Fruit fly (Drosophila melanogaster) whole organism, embryonic: ENCODE data around the gene CG31793.

Experiments
- Ada2b ChIP-seq: fragments of 200-800 bp; sonication (Bioruptor generic); IDR thresholded peaks from 2 replicates; pipeline ENCODE4 v1.3.6; 2022; ENCODE audit warnings: missing biosample characterization, missing genetic modification characterization
- Asciz ChIP-seq: fragments of 200-800 bp; sonication (Bioruptor generic); optimal IDR thresholded peaks from 2 replicates; lab custom pipeline; 2017; ENCODE audit warnings: missing biosample characterization, mild to moderate bottlenecking, missing genetic modification characterization, missing genetic modification reagents
- Bteb2 ChIP-seq: fragments of 200-800 bp; sonication (Bioruptor generic); optimal IDR thresholded peaks from 2 replicates; lab custom pipeline; 2016; ENCODE audit warnings: missing biosample characterization, missing genetic modification characterization
- CG11085 ChIP-seq: fragments of 200-800 bp; sonication (Bioruptor generic); IDR thresholded peaks from 2 replicates; pipeline ENCODE4 v1.3.6; 2022; ENCODE audit warnings: missing biosample characterization, missing genetic modification characterization
- CG11247 ChIP-seq: fragments of 200-800 bp; sonication (Bioruptor generic); IDR thresholded peaks from 2 replicates; pipeline ENCODE4 v1.3.6; 2022; ENCODE audit warnings: missing biosample characterization, missing genetic modification characterization
- CG11398 ChIP-seq: fragments of 200-800 bp; sonication (Bioruptor generic); optimal IDR thresholded peaks from 2 replicates; lab custom pipeline; 2016; ENCODE audit warnings: missing biosample characterization, missing genetic modification characterization
- CG12155 ChIP-seq: fragments of 200-800 bp; sonication (Bioruptor generic); optimal IDR thresholded peaks from 3 replicates; lab custom pipeline; 2016; ENCODE audit warnings: missing biosample characterization, missing genetic modification characterization
- CG12659 ChIP-seq: fragments of 200-800 bp; sonication (Bioruptor generic); optimal IDR thresholded peaks from 3 replicates; lab custom pipeline; 2017; ENCODE audit warnings: mild to moderate bottlenecking, missing biosample characterization, missing genetic modification reagents, missing genetic modification characterization
- CG13424 ChIP-seq: fragments of 200-800 bp; sonication (Bioruptor generic); optimal IDR thresholded peaks from 2 replicates; lab custom pipeline; 2019; ENCODE audit warnings: missing biosample characterization, mild to moderate bottlenecking, missing genetic modification characterization, moderate library complexity
- CG16863 ChIP-seq: fragments of 200-800 bp; sonication (Bioruptor generic); optimal IDR thresholded peaks from 3 replicates; lab custom pipeline; 2016; ENCODE audit warnings: missing biosample characterization, missing genetic modification characterization
- CG18011 ChIP-seq: fragments of 200-800 bp; sonication (Bioruptor generic); optimal IDR thresholded peaks from 2 replicates; lab custom pipeline; 2017; ENCODE audit warnings: missing biosample characterization, missing genetic modification characterization, mild to moderate bottlenecking, moderate library complexity, missing genotype
- CG18619 ChIP-seq: fragments of 200-800 bp; sonication (Bioruptor generic); optimal IDR thresholded peaks from 3 replicates; lab custom pipeline; 2017; ENCODE audit warnings: missing biosample characterization, mild to moderate bottlenecking, missing genetic modification characterization
- CG31441 ChIP-seq: fragments of 200-800 bp; sonication (Bioruptor generic); IDR thresholded peaks from 2 replicates; pipeline ENCODE4 v1.3.6; 2022; ENCODE audit warnings: missing biosample characterization, missing genetic modification characterization
- CG32767 ChIP-seq: fragments of 200-800 bp; sonication (Bioruptor generic); IDR thresholded peaks from 2 replicates; pipeline ENCODE4 v1.3.6; 2022; ENCODE audit warnings: missing biosample characterization, missing genetic modification characterization
- CG34376 ChIP-seq: fragments of 200-800 bp; sonication (Bioruptor generic); optimal IDR thresholded peaks from 2 replicates; lab custom pipeline; 2018; ENCODE audit warnings: missing biosample characterization, mild to moderate bottlenecking, missing genetic modification characterization
- CG43689 ChIP-seq: fragments of 200-800 bp; sonication (Bioruptor generic); IDR thresholded peaks from 2 replicates; pipeline ENCODE4 v1.3.6; 2022; ENCODE audit warnings: missing biosample characterization, missing genetic modification characterization
- CG4707 ChIP-seq: fragments of 200-800 bp; sonication (Bioruptor generic); optimal IDR thresholded peaks from 2 replicates; lab custom pipeline; 2018; ENCODE audit warnings: missing biosample characterization, mild to moderate bottlenecking, missing genetic modification characterization, moderate library complexity
- CG7786 ChIP-seq: fragments of 200-800 bp; sonication (Bioruptor generic); optimal IDR thresholded peaks from 2 replicates; lab custom pipeline; 2016; ENCODE audit warnings: missing biosample characterization, missing genetic modification characterization
- CrebB ChIP-seq: fragments of 200-800 bp; sonication (Bioruptor generic); optimal IDR thresholded peaks from 3 replicates; lab custom pipeline; 2018; ENCODE audit warnings: missing biosample characterization, mild to moderate bottlenecking, missing genetic modification characterization
- Doc3 ChIP-seq: fragments of 200-800 bp; sonication (Bioruptor generic); IDR thresholded peaks from 3 replicates; pipeline ENCODE4 v1.3.6; 2022; ENCODE audit warnings: missing biosample characterization, missing genetic modification characterization; ENCODE audit not compliant: partially characterized antibody
- Ets65A ChIP-seq: fragments of 200-800 bp; sonication (Bioruptor generic); peaks from one replicate; lab custom pipeline; 2016; ENCODE audit warnings: missing biosample characterization, missing genetic modification characterization
- Hr3 ChIP-seq: fragments of 200-800 bp; sonication (Bioruptor generic); optimal IDR thresholded peaks from 3 replicates; lab custom pipeline; 2016; ENCODE audit warnings: missing biosample characterization, missing genetic modification characterization
- Hsf ChIP-seq: fragments of 200-800 bp; sonication (Bioruptor generic); optimal IDR thresholded peaks from 3 replicates; lab custom pipeline; 2016; ENCODE audit warnings: missing biosample characterization, missing genetic modification characterization
- Lpt ChIP-seq: fragments of >200 bp; optimal IDR thresholded peaks from 2 replicates; lab custom pipeline; 2018; ENCODE audit warnings: missing biosample characterization, missing genetic modification characterization
- Max ChIP-seq: fragments of 200-800 bp; sonication (Bioruptor generic); optimal IDR thresholded peaks from 2 replicates; lab custom pipeline; 2016; ENCODE audit warnings: missing biosample characterization, mild to moderate bottlenecking, missing genetic modification characterization
- Mrtf ChIP-seq: fragments of 200-800 bp; sonication (Bioruptor generic); IDR thresholded peaks from 3 replicates; pipeline ENCODE4 v1.3.6; 2022; ENCODE audit warnings: missing biosample characterization, missing genetic modification characterization
- PHDP ChIP-seq: fragments of 200-800 bp; sonication (Bioruptor generic); optimal IDR thresholded peaks from 3 replicates; lab custom pipeline; 2018; ENCODE audit warnings: missing biosample characterization, mild to moderate bottlenecking, missing genetic modification characterization, moderate library complexity
- Ptx1 ChIP-seq: fragments of 200-800 bp; sonication (Bioruptor generic); IDR thresholded peaks from 2 replicates; pipeline ENCODE4 v1.3.6; 2022; ENCODE audit warnings: missing biosample characterization, missing genetic modification characterization
- ac ChIP-seq: fragments of 200-800 bp; sonication (Bioruptor generic); optimal IDR thresholded peaks from 3 replicates; lab custom pipeline; 2017; ENCODE audit warnings: missing biosample characterization, mild to moderate bottlenecking, missing genetic modification characterization
- cato ChIP-seq: fragments of 200-800 bp; sonication (Bioruptor generic); optimal IDR thresholded peaks from 2 replicates; lab custom pipeline; 2016; ENCODE audit warnings: missing biosample characterization, missing genetic modification characterization, borderline replicate concordance
- crc ChIP-seq: fragments of 200-800 bp; sonication (Bioruptor generic); optimal IDR thresholded peaks from 2 replicates; lab custom pipeline; 2016; ENCODE audit warnings: missing biosample characterization, missing genetic modification characterization
- da ChIP-seq: fragments of 200-800 bp; sonication (Bioruptor generic); optimal IDR thresholded peaks from 2 replicates; lab custom pipeline; 2016; ENCODE audit warnings: missing biosample characterization, missing genetic modification characterization
- dati ChIP-seq: fragments of 200-800 bp; sonication (Bioruptor generic); IDR thresholded peaks from 2 replicates; pipeline ENCODE4 v1.3.6; 2022; ENCODE audit warnings: missing biosample characterization, missing genetic modification characterization
- dimm ChIP-seq: fragments of 200-800 bp; sonication (Bioruptor generic); IDR thresholded peaks from 2 replicates; pipeline ENCODE4 v1.3.6; 2022; ENCODE audit warnings: missing biosample characterization, missing genetic modification characterization
- disco-r ChIP-seq: fragments of 200-800 bp; sonication (Bioruptor generic); optimal IDR thresholded peaks from 2 replicates; lab custom pipeline; 2016; ENCODE audit warnings: missing biosample characterization, missing genetic modification characterization
- dmrt11E ChIP-seq: fragments of 200-800 bp; sonication (Bioruptor generic); optimal IDR thresholded peaks from 3 replicates; lab custom pipeline; 2018; ENCODE audit warnings: missing biosample characterization, mild to moderate bottlenecking, missing genetic modification characterization, moderate library complexity
- fru ChIP-seq: fragments of >200 bp; optimal IDR thresholded peaks from 2 replicates; lab custom pipeline; 2017
- fu2 ChIP-seq: fragments of 200-800 bp; sonication (Bioruptor generic); optimal IDR thresholded peaks from 2 replicates; lab custom pipeline; 2016; ENCODE audit warnings: missing biosample characterization, missing genetic modification characterization
- gem ChIP-seq: fragments of 200-800 bp; sonication (Bioruptor generic); optimal IDR thresholded peaks from 2 replicates; lab custom pipeline; 2019; ENCODE audit warnings: missing biosample characterization, mild to moderate bottlenecking, missing genetic modification characterization, moderate library complexity
- jing ChIP-seq: fragments of 200-800 bp; sonication (Bioruptor generic); optimal IDR thresholded peaks from 2 replicates; lab custom pipeline; 2018; ENCODE audit warnings: missing biosample characterization, mild to moderate bottlenecking, missing genetic modification characterization
- lab ChIP-seq: fragments of 200-800 bp; sonication (Bioruptor generic); optimal IDR thresholded peaks from 3 replicates; lab custom pipeline; 2017; ENCODE audit warnings: missing biosample characterization, missing genetic modification characterization, mild to moderate bottlenecking, moderate library complexity, missing genetic modification reagents
- mld ChIP-seq: fragments of 200-800 bp; sonication (Bioruptor generic); IDR thresholded peaks from 3 replicates; pipeline ENCODE4 v1.3.6; 2022; ENCODE audit warnings: missing biosample characterization, missing genetic modification characterization; ENCODE audit not compliant: partially characterized antibody
- pho ChIP-seq: fragments of 200-800 bp; sonication (Bioruptor generic); optimal IDR thresholded peaks from 2 replicates; lab custom pipeline; 2016; ENCODE audit warnings: missing biosample characterization, missing genetic modification characterization
- scrt ChIP-seq: fragments of 200-800 bp; sonication (Bioruptor generic); optimal IDR thresholded peaks from 2 replicates; lab custom pipeline; 2018; ENCODE audit warnings: missing biosample characterization, mild to moderate bottlenecking, missing genetic modification characterization, moderate library complexity
- sens-2 ChIP-seq: fragments of 200-800 bp; sonication (Bioruptor generic); IDR thresholded peaks from 2 replicates; pipeline ENCODE4 v1.3.6; 2022; ENCODE audit warnings: missing biosample characterization, missing genetic modification characterization
- sima ChIP-seq: fragments of 200-800 bp; sonication (Bioruptor generic); optimal IDR thresholded peaks from 2 replicates; lab custom pipeline; 2016; ENCODE audit warnings: missing biosample characterization, missing genetic modification characterization
- sisA ChIP-seq: fragments of 200-800 bp; sonication (Bioruptor generic); IDR thresholded peaks from 2 replicates; pipeline ENCODE4 v1.3.6; 2022; ENCODE audit warnings: missing biosample characterization, missing genetic modification characterization
- stwl ChIP-seq: fragments of 200-800 bp; sonication (Bioruptor generic); optimal IDR thresholded peaks from 3 replicates; lab custom pipeline; 2018; ENCODE audit warnings: missing biosample characterization, mild to moderate bottlenecking, missing genetic modification characterization, moderate library complexity
- usp ChIP-seq: fragments of >200 bp; optimal IDR thresholded peaks from 2 replicates; lab custom pipeline; 2017; ENCODE audit warnings: missing biosample characterization, missing genetic modification characterization
- yki ChIP-seq: fragments of >200 bp; optimal IDR thresholded peaks from 3 replicates; lab custom pipeline; 2018

The CG31793 gene

DNA sequence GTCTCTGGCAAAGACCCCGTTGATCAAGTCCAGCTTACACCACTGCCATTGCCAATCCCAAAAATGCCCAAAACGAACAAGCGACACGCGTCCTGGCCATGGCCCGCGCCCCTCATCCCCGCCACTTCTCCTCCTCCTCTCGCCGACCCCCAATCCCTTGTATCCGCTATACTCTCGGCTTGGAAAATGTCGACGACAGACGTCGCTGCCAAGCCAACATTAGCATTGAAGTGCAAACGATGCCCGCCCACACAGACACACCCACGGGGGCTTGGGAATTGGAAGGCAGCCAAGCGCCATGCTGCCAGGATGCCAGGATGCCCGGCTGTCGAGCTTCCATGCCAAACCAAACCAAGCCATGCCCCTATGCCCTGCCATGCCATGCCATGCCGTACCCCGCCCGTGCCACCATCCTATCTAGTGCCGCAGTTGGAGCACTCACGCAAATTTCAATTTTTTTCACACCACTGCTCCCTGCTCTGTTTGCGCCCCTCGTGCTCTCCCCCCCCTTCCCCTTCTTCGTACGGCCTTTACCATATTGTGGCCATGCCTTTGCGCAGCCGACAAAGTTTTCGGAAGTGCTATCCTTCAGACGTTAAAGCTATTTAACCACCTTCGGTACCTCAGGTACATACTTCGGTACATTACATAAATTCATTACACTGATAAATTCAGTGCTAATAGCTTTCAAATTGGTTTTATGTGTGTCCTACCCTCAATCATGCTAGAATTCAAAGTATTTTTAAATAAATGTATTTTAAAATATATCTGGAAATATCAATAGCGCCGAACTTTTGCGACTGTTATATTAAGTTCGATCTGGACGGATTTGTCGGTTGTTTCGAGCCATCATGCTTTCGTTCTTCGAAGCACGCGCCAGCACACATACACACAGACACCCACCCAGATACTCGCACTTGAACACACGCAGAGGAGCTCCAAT is 18.4 kb downstream of the CG31793 start (continued):
- TF ChIP-seq usp (GFP tag; lab: Kevin White, UChicago) (no peak), Ada2b (GFP tag; lab: Robert Waterston, UW) (peak; percentile 65), CG7786 (no peak), Bteb2 (GFP tag; lab: Kevin White, UChicago) (peak; percentile 1), sens-2 (GFP tag; lab: Robert Waterston, UW) (peak; percentile 22; the same call in 1 of the 2 replicates), CG4707 (GFP tag; lab: Kevin White, UChicago) (peak; percentile 24), fru (lab: Kevin White, UChicago) (no peak), cato (GFP tag; lab: Kevin White, UChicago) (peak; percentile 40), Lpt (no peak), crc (GFP tag; lab: Kevin White, UChicago) (no peak), dati (GFP tag; lab: Robert Waterston, UW) (no peak), dimm (GFP tag; lab: Robert Waterston, UW) (no peak), CG34376 (GFP tag; lab: Kevin White, UChicago) (peak; percentile 80), CG18619 (peak; percentile 84), da (no peak), Hsf (GFP tag; lab: Kevin White, UChicago) (peak; percentile 71), sima (no peak), CG32767 (GFP tag; lab: Robert Waterston, UW) (peak; percentile 74; the same call in 1 of the 2 replicates), PHDP (tag; lab: Kevin White, UChicago) (peak; percentile 85), Max (GFP tag; lab: Kevin White, UChicago) (peak; percentile 60), Ptx1 (peak; percentile 86), CG12659 (GFP tag; lab: Kevin White, UChicago) (peak; percentile 85), Hr3 (GFP tag; lab: Kevin White, UChicago) (peak; percentile 68), CG43689 (GFP tag; lab: Robert Waterston, UW) (peak; percentile 31; the same call in 1 of the 2 replicates), mld (GFP tag; lab: Robert Waterston, UW) (no peak), CG31441 (GFP tag; lab: Robert Waterston, UW) (peak; percentile 85), CG13424 (tag; lab: Kevin White, UChicago) (peak; percentile 89), pho (GFP tag; lab: Kevin White, UChicago) (peak; percentile 26), CrebB (tag; lab: Kevin White, UChicago) (peak; percentile 65), Asciz (GFP tag; lab: Kevin White, UChicago) (peak; percentile 72), sisA (GFP tag; lab: Robert Waterston, UW) (peak; percentile 49), CG11085 (GFP tag; lab: Robert Waterston, UW) (0 out of 2 replicates have a peak, but pooled peaks have one; percentile 25), CG16863 (peak; percentile 28), CG18011 (peak; percentile 50), CG12155 (peak; percentile 59), jing (peak; percentile 43), CG11247 (GFP tag; lab: Robert Waterston, UW) (peak; percentile 66), scrt (peak; percentile 72), lab (peak; percentile 83), gem (tag; lab: Kevin White, UChicago) (peak; percentile 90), Doc3 (GFP tag; lab: Robert Waterston, UW) (no peak), stwl (tag; lab: Kevin White, UChicago) (no peak), CG11398 (GFP tag; lab: Kevin White, UChicago) (no peak), ac (no peak), disco-r (GFP tag; lab: Kevin White, UChicago) (no peak), yki (lab: Kevin White, UChicago) (no peak), fu2 (GFP tag; lab: Kevin White, UChicago) (peak; percentile 4), dmrt11E (tag; lab: Kevin White, UChicago) (peak; percentile 55), Mrtf (0 out of 3 replicates have a peak, but pooled peaks have one; percentile 26), Ets65A (GFP tag; lab: Kevin White, UChicago) (no peak)
